Worm (Caenorhabditis elegans) whole organism, L1 larva: Measurements from ENCODE around the gene col-87.
A peak's percentile ranks its signal among the peaks of the same experiment; 100 is the strongest.

Source experiments
- C16A3.4 ChIP-seq: fragments of 150-350 bp; optimal IDR thresholded peaks from 2 replicates; lab custom pipeline; 2014; ENCODE audit warnings: missing biosample characterization, missing genetic modification characterization
- F16B12.6 ChIP-seq: fragments of 150-350 bp; optimal IDR thresholded peaks from 2 replicates; lab custom pipeline; 2014; ENCODE audit warnings: missing biosample characterization, missing genetic modification characterization
- Y116A8C.19 ChIP-seq: sonication (generic microtip); optimal IDR thresholded peaks from 2 replicates; lab custom pipeline; 2016; ENCODE audit warnings: missing compliant biosample characterization, missing genetic modification characterization, borderline replicate concordance
- alr-1 ChIP-seq: fragments of 200-800 bp; sonication (Bioruptor generic); optimal IDR thresholded peaks from 2 replicates; lab custom pipeline; 2018; ENCODE audit warnings: borderline replicate concordance, mild to moderate bottlenecking, missing genetic modification characterization, missing compliant biosample characterization
- ceh-8 ChIP-seq: fragments of 200-800 bp; sonication (Bioruptor generic); optimal IDR thresholded peaks from 2 replicates; lab custom pipeline; 2018; ENCODE audit warnings: mild to moderate bottlenecking, missing genetic modification characterization, moderate library complexity, missing compliant biosample characterization
- ceh-90 ChIP-seq: sonication (generic microtip); optimal IDR thresholded peaks from 2 replicates; lab custom pipeline; 2016; ENCODE audit warnings: missing genetic modification characterization, missing compliant biosample characterization
- ces-1 ChIP-seq: fragments of 150-350 bp; optimal IDR thresholded peaks from 2 replicates; lab custom pipeline; 2014; ENCODE audit warnings: missing biosample characterization, missing genetic modification reagents, missing genetic modification characterization
- dpl-1 ChIP-seq, 3 experiments: fragments of 150-350 bp in 2 of 3; sonication (generic microtip) in 1 of 3; optimal IDR thresholded peaks; 2 replicates each; lab custom pipeline; 2014 to 2017; ENCODE audit warnings: missing biosample characterization in 3 of 3, missing genetic modification characterization in 3 of 3, missing genetic modification reagents in 3 of 3
- efl-3 ChIP-seq: fragments of 200-800 bp; sonication (Bioruptor generic); optimal IDR thresholded peaks from 2 replicates; lab custom pipeline; 2018; ENCODE audit warnings: mild to moderate bottlenecking, missing genetic modification characterization, missing compliant biosample characterization
- elt-3 ChIP-seq, 6 experiments: fragments of 150-350 bp in 1 of 6; sonication (generic microtip); optimal IDR thresholded peaks; 2 replicates each; lab custom pipeline; 2017 to 2018; ENCODE audit warnings: missing biosample characterization in 6 of 6, missing genetic modification characterization in 6 of 6, inconsistent platforms in 1 of 6
- fkh-10 ChIP-seq: sonication (generic microtip); optimal IDR thresholded peaks from 2 replicates; lab custom pipeline; 2017; ENCODE audit warnings: missing biosample characterization, missing genetic modification reagents, missing genetic modification characterization
- fkh-8 ChIP-seq: sonication (generic microtip); optimal IDR thresholded peaks from 2 replicates; lab custom pipeline; 2016; ENCODE audit warnings: mild to moderate bottlenecking, missing genetic modification characterization, missing compliant biosample characterization
- hlh-4 ChIP-seq: sonication (generic microtip); optimal IDR thresholded peaks from 2 replicates; lab custom pipeline; 2016; ENCODE audit warnings: mild to moderate bottlenecking, missing genetic modification characterization, missing compliant biosample characterization
- lin-13 ChIP-seq: fragments of 150-350 bp; optimal IDR thresholded peaks from 2 replicates; lab custom pipeline; 2014; ENCODE audit warnings: missing biosample characterization, missing genetic modification reagents, missing genetic modification characterization
- lin-14 ChIP-seq: fragments of 200-800 bp; sonication (Bioruptor generic); optimal IDR thresholded peaks from 2 replicates; lab custom pipeline; 2018; ENCODE audit warnings: mild to moderate bottlenecking, missing genetic modification characterization, moderate library complexity, missing compliant biosample characterization
- lin-39 ChIP-seq: fragments of 150-350 bp; optimal IDR thresholded peaks from 2 replicates; lab custom pipeline; 2014; ENCODE audit warnings: missing biosample characterization, missing genetic modification reagents, missing genetic modification characterization
- lir-3 ChIP-seq: sonication (generic microtip); optimal IDR thresholded peaks from 2 replicates; lab custom pipeline; 2016; ENCODE audit warnings: mild to moderate bottlenecking, missing genetic modification characterization, moderate library complexity, missing compliant biosample characterization; ENCODE audit not compliant: poor library complexity
- lsy-2 ChIP-seq, 2 experiments: fragments of 150-350 bp; optimal IDR thresholded peaks; 2 replicates each; lab custom pipeline; 2014; ENCODE audit warnings: missing biosample characterization in 2 of 2, missing genetic modification characterization in 2 of 2
- mab-9 ChIP-seq: fragments of 200-800 bp; sonication (Bioruptor generic); IDR thresholded peaks from 2 replicates; pipeline ENCODE4 v1.3.6; 2022; ENCODE audit warnings: missing genetic modification reagents, missing genetic modification characterization, missing compliant biosample characterization
- mep-1 ChIP-seq: fragments of 150-350 bp; optimal IDR thresholded peaks from 2 replicates; lab custom pipeline; 2014; ENCODE audit warnings: missing biosample characterization, missing genetic modification characterization
- nhr-19 ChIP-seq: fragments of 200-800 bp; sonication (Bioruptor generic); conservative IDR thresholded peaks from 2 replicates; pipeline ENCODE4 v1.3.6; 2022; ENCODE audit warnings: missing genetic modification characterization, missing compliant biosample characterization
- nhr-20 ChIP-seq: sonication (generic microtip); optimal IDR thresholded peaks from 2 replicates; lab custom pipeline; 2016; ENCODE audit warnings: mild to moderate bottlenecking, missing genetic modification characterization, missing compliant biosample characterization
- nhr-28 ChIP-seq: fragments of 150-350 bp; optimal IDR thresholded peaks from 2 replicates; lab custom pipeline; 2014; ENCODE audit warnings: missing biosample characterization, missing genetic modification characterization
- nhr-47 ChIP-seq: sonication (generic microtip); optimal IDR thresholded peaks from 2 replicates; lab custom pipeline; 2016; ENCODE audit warnings: mild to moderate bottlenecking, missing genetic modification characterization, moderate library complexity, missing compliant biosample characterization
- nhr-77 ChIP-seq: fragments of 150-350 bp; optimal IDR thresholded peaks from 2 replicates; lab custom pipeline; 2014; ENCODE audit warnings: missing biosample characterization, missing genetic modification characterization
- nhr-90 ChIP-seq: sonication (generic microtip); optimal IDR thresholded peaks from 2 replicates; lab custom pipeline; 2016; ENCODE audit warnings: mild to moderate bottlenecking, missing genetic modification characterization, missing compliant biosample characterization; ENCODE audit not compliant: poor library complexity
- pag-3 ChIP-seq: sonication (generic microtip); optimal IDR thresholded peaks from 2 replicates; lab custom pipeline; 2017; ENCODE audit warnings: missing genetic modification characterization, mild to moderate bottlenecking, missing compliant biosample characterization, antibody characterized with exemption, borderline replicate concordance; ENCODE audit not compliant: insufficient read depth
- pax-3 ChIP-seq: fragments of 200-800 bp; sonication (Bioruptor generic); optimal IDR thresholded peaks from 2 replicates; lab custom pipeline; 2018; ENCODE audit warnings: mild to moderate bottlenecking, missing genetic modification characterization, moderate library complexity, missing compliant biosample characterization
- skn-1 ChIP-seq: fragments of 150-350 bp; optimal IDR thresholded peaks from 2 replicates; lab custom pipeline; 2014; ENCODE audit warnings: missing biosample characterization, missing genetic modification characterization
- snpc-4 ChIP-seq: fragments of 150-350 bp; optimal IDR thresholded peaks from 2 replicates; lab custom pipeline; 2014; ENCODE audit warnings: missing biosample characterization, missing genetic modification characterization
- snu-23 ChIP-seq: sonication (generic microtip); optimal IDR thresholded peaks from 2 replicates; lab custom pipeline; 2016; ENCODE audit warnings: missing genetic modification characterization, missing compliant biosample characterization
- sptf-1 ChIP-seq: fragments of 150-350 bp; optimal IDR thresholded peaks from 2 replicates; lab custom pipeline; 2014; ENCODE audit warnings: missing biosample characterization, missing genetic modification characterization
- sup-37 ChIP-seq: fragments of 200-800 bp; sonication (Bioruptor generic); optimal IDR thresholded peaks from 2 replicates; lab custom pipeline; 2018; ENCODE audit warnings: mild to moderate bottlenecking, missing genetic modification characterization, missing compliant biosample characterization
- swsn-7 ChIP-seq: sonication (generic microtip); optimal IDR thresholded peaks from 2 replicates; lab custom pipeline; 2016; ENCODE audit warnings: missing genetic modification characterization, missing compliant biosample characterization
- tbx-2 ChIP-seq: sonication (generic microtip); optimal IDR thresholded peaks from 2 replicates; lab custom pipeline; 2016; ENCODE audit warnings: missing genetic modification characterization, missing compliant biosample characterization
- tlp-1 ChIP-seq: fragments of 150-350 bp; optimal IDR thresholded peaks from 2 replicates; lab custom pipeline; 2014; ENCODE audit warnings: missing biosample characterization, missing genetic modification characterization
- unc-130 ChIP-seq: fragments of 150-350 bp; optimal IDR thresholded peaks from 2 replicates; lab custom pipeline; 2017; ENCODE audit warnings: missing biosample characterization, missing genetic modification characterization, inconsistent platforms
- unc-30 ChIP-seq: sonication (generic microtip); optimal IDR thresholded peaks from 2 replicates; lab custom pipeline; 2017; ENCODE audit warnings: missing biosample characterization, missing genetic modification characterization
- unc-62 ChIP-seq: fragments of 150-350 bp; optimal IDR thresholded peaks from 2 replicates; lab custom pipeline; 2014; ENCODE audit warnings: missing biosample characterization, missing genetic modification reagents, missing genetic modification characterization
- unc-86 ChIP-seq: sonication (generic microtip); optimal IDR thresholded peaks from 2 replicates; lab custom pipeline; 2016; ENCODE audit warnings: missing genetic modification characterization, missing compliant biosample characterization
- unc-98 ChIP-seq: fragments of 200-800 bp; sonication (Bioruptor generic); IDR thresholded peaks from 2 replicates; pipeline ENCODE4 v1.3.6; 2022; ENCODE audit warnings: missing genetic modification characterization, missing compliant biosample characterization
- vab-15 ChIP-seq: sonication (generic microtip); optimal IDR thresholded peaks from 2 replicates; lab custom pipeline; 2017; ENCODE audit warnings: missing genotype, mild to moderate bottlenecking, missing genetic modification characterization, missing compliant biosample characterization
- ztf-4 ChIP-seq: fragments of 150-350 bp; optimal IDR thresholded peaks from 2 replicates; lab custom pipeline; 2014; ENCODE audit warnings: missing biosample characterization, missing genetic modification characterization

col-87 gene

ce11 chrII:14143838-14144268 is 49.4 kb upstream of the col-87 start, which contains the start of gene W03H9.2 (continued):
- TF ChIP-seq fkh-8 (tag; lab: Kevin White, UChicago) (peak; percentile 90), nhr-20 (tag; lab: Kevin White, UChicago) (peak; percentile 77), pax-3 (tag; lab: Kevin White, UChicago) (peak; percentile 93), efl-3 (no peak), F16B12.6 (tag; lab: Kevin White, UChicago) (peak; percentile 97), lin-13 (GFP tag; lab: Kevin White, UChicago) (peak; percentile 51), snu-23 (GFP tag; lab: Kevin White, UChicago) (peak; percentile 81), unc-130 (peak; percentile 73), swsn-7 (peak; percentile 70), mab-9 (GFP tag; lab: Robert Waterston, UW) (no peak), Y116A8C.19 (tag; lab: Kevin White, UChicago) (peak; percentile 26), ces-1 (no peak), sup-37 (GFP tag; lab: Kevin White, UChicago) (no peak), unc-30 (tag; lab: Kevin White, UChicago) (no peak), lin-14 (no peak), dpl-1 (GFP tag; optimal IDR thresholded peaks at IDR 0.05; lab: Kevin White, UChicago) (peak; percentile 66 to 84 (median 83)), fkh-10 (GFP tag; lab: Kevin White, UChicago) (no peak), ztf-4 (tag; lab: Kevin White, UChicago) (no peak), mep-1 (tag; lab: Kevin White, UChicago) (peak; percentile 54), tlp-1 (tag; lab: Kevin White, UChicago) (no peak), hlh-4 (peak; percentile 57), lin-39 (tag; lab: Kevin White, UChicago) (no peak), C16A3.4 (tag; lab: Kevin White, UChicago) (peak; percentile 62), snpc-4 (peak; percentile 54), unc-86 (tag; lab: Kevin White, UChicago) (peak; percentile 73), tbx-2 (tag; lab: Kevin White, UChicago) (peak; percentile 76), nhr-77 (tag; lab: Kevin White, UChicago) (peak; percentile 78), elt-3 (tag; optimal IDR thresholded peaks at IDR 0.05; lab: Kevin White, UChicago) (peak in 2 of 6 experiments; percentile 12 to 20), lir-3 (peak; percentile 87), nhr-90 (tag; lab: Kevin White, UChicago) (peak; percentile 84), sptf-1 (tag; lab: Kevin White, UChicago) (no peak), pag-3 (tag; lab: Kevin White, UChicago) (no peak), nhr-19 (GFP tag; lab: Robert Waterston, UW) (peak; percentile 79), lsy-2 (tag; optimal IDR thresholded peaks at IDR 0.05; lab: Kevin White, UChicago) (peak; percentile 76), unc-98 (GFP tag; lab: Robert Waterston, UW) (peak; percentile 85), skn-1 (tag; lab: Kevin White, UChicago) (no peak), ceh-8 (GFP tag; lab: Kevin White, UChicago) (peak; percentile 85), alr-1 (tag; lab: Kevin White, UChicago) (no peak), nhr-47 (tag; lab: Kevin White, UChicago) (peak; percentile 84), unc-62 (GFP tag; lab: Kevin White, UChicago) (no peak), nhr-28 (tag; lab: Kevin White, UChicago) (no peak), ceh-90 (peak; percentile 66), vab-15 (peak; percentile 80)
- TF ChIP-seq, all 84 proteins: peak for 48
